Worm (Caenorhabditis elegans) whole organism, L4/young adult: ENCODE results near the gene sqv-6.

ENCODE experiments used
- W03F9.2 ChIP-seq: fragments of 150-350 bp; optimal IDR thresholded peaks from 2 replicates; lab custom pipeline; 2014; ENCODE audit warnings: missing biosample characterization, missing genetic modification characterization
- dao-5 ChIP-seq: sonication (generic microtip); optimal IDR thresholded peaks from 2 replicates; lab custom pipeline; 2016; ENCODE audit warnings: missing genotype, missing genetic modification characterization, moderate library complexity, missing compliant biosample characterization
- him-1 ChIP-seq: sonication (generic microtip); optimal IDR thresholded peaks from 2 replicates; lab custom pipeline; 2016; ENCODE audit warnings: missing genotype, missing genetic modification reagents, missing genetic modification characterization, missing compliant biosample characterization

DNA sequence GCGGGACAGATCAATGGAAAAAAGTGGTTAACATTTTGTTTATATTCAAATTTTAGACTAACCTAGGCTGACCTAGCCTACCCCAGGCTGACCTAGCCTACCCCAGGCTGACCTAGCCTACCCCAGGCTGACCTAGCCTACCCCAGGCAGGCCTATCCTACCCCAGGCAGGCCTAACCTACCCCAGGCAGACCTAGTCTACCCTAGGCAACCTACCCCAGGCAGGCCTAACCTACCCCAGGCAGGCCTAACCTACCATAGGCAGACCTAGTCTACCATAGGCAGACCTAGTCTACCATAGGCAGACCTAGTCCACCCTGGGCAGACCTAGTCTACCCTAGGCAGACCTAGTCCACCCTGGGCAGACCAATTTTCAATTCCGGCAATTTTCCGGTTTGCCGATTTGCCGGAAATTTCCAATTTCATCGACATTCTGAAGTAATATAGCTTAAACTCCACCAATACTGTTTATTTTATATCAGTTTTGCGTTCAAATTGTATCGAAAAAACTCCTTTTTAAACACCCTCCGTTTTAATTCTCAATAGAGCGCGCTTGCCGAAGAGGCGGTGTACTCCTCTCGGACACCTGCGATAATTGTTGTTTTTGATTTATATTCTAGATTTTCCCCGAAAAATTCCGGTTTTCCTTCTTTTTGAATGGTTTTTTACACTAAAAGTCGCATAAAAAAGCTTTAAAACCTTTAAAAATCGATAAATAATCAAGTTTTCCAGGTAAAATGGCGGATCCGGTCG is 60.2 kb downstream of the sqv-6 start, which contains the start of gene trm-2A:
- no peak for TF ChIP-seq him-1 (tag; lab: Kevin White, UChicago)
- TF ChIP-seq W03F9.2 (tag; lab: Kevin White, UChicago): peak; percentile 22
- no peak for TF ChIP-seq dao-5 (tag; lab: Kevin White, UChicago)
